Fruit fly (Drosophila melanogaster) whole organism, embryonic: ENCODE results near the gene sff.

Experiments used
- Adf1 ChIP-seq: fragments of 200-800 bp; sonication (Bioruptor generic); IDR thresholded peaks from 2 replicates; pipeline ENCODE4 v1.3.6; 2022; ENCODE audit warnings: missing biosample characterization, missing genetic modification characterization
- CG10147 ChIP-seq: fragments of 200-800 bp; sonication (Bioruptor generic); optimal IDR thresholded peaks from 2 replicates; lab custom pipeline; 2019; ENCODE audit warnings: missing biosample characterization, mild to moderate bottlenecking, missing genetic modification characterization, moderate library complexity
- CG10565 ChIP-seq: fragments of 200-800 bp; sonication (Bioruptor generic); optimal IDR thresholded peaks from 3 replicates; lab custom pipeline; 2016; ENCODE audit warnings: missing biosample characterization, mild to moderate bottlenecking, missing genetic modification characterization
- CG11247 ChIP-seq: fragments of 200-800 bp; sonication (Bioruptor generic); IDR thresholded peaks from 2 replicates; pipeline ENCODE4 v1.3.6; 2022; ENCODE audit warnings: missing biosample characterization, missing genetic modification characterization
- CG12104 ChIP-seq: fragments of 200-800 bp; sonication (Bioruptor generic); optimal IDR thresholded peaks from 3 replicates; lab custom pipeline; 2016; ENCODE audit warnings: missing biosample characterization, missing genetic modification characterization
- CG12299 ChIP-seq: fragments of 200-800 bp; sonication (Bioruptor generic); optimal IDR thresholded peaks from 2 replicates; lab custom pipeline; 2018; ENCODE audit warnings: missing biosample characterization, mild to moderate bottlenecking, missing genetic modification characterization
- CG13775 ChIP-seq: fragments of 200-800 bp; sonication (Bioruptor generic); optimal IDR thresholded peaks from 3 replicates; lab custom pipeline; 2017; ENCODE audit warnings: missing biosample characterization, mild to moderate bottlenecking, missing genetic modification characterization
- CG15011 ChIP-seq: fragments of 200-800 bp; sonication (Bioruptor generic); optimal IDR thresholded peaks from 3 replicates; lab custom pipeline; 2018; ENCODE audit warnings: missing biosample characterization, mild to moderate bottlenecking, missing genetic modification characterization
- CG1529 ChIP-seq: fragments of 200-800 bp; sonication (Bioruptor generic); optimal IDR thresholded peaks from 3 replicates; lab custom pipeline; 2018; ENCODE audit warnings: missing biosample characterization, missing genetic modification characterization
- CG15479 ChIP-seq: fragments of 200-800 bp; sonication (Bioruptor generic); optimal IDR thresholded peaks from 3 replicates; lab custom pipeline; 2019; ENCODE audit warnings: missing biosample characterization, mild to moderate bottlenecking, missing genetic modification characterization, moderate library complexity
- CG15514 ChIP-seq: fragments of 200-800 bp; sonication (Bioruptor generic); optimal IDR thresholded peaks from 3 replicates; lab custom pipeline; 2017; ENCODE audit warnings: missing biosample characterization, missing genetic modification characterization, mild to moderate bottlenecking, moderate library complexity, missing genetic modification reagents
- CG17359 ChIP-seq: fragments of 200-800 bp; sonication (Bioruptor generic); optimal IDR thresholded peaks from 3 replicates; lab custom pipeline; 2018; ENCODE audit warnings: missing biosample characterization, mild to moderate bottlenecking, missing genetic modification characterization, moderate library complexity
- CG17568 ChIP-seq: fragments of 200-800 bp; sonication (Bioruptor generic); optimal IDR thresholded peaks from 2 replicates; lab custom pipeline; 2018; ENCODE audit warnings: missing biosample characterization, mild to moderate bottlenecking, missing genetic modification characterization, moderate library complexity
- CG18619 ChIP-seq: fragments of 200-800 bp; sonication (Bioruptor generic); optimal IDR thresholded peaks from 3 replicates; lab custom pipeline; 2017; ENCODE audit warnings: missing biosample characterization, mild to moderate bottlenecking, missing genetic modification characterization
- CG4404 ChIP-seq: fragments of 200-800 bp; sonication (Bioruptor generic); IDR thresholded peaks from 2 replicates; pipeline ENCODE4 v1.3.6; 2022; ENCODE audit warnings: missing biosample characterization, missing genetic modification characterization
- CG6791 ChIP-seq: fragments of 200-800 bp; sonication (Bioruptor generic); IDR thresholded peaks from 3 replicates; pipeline ENCODE4 v1.3.6; 2022; ENCODE audit warnings: missing biosample characterization, missing genetic modification characterization; ENCODE audit not compliant: partially characterized antibody
- CG7372 ChIP-seq: fragments of 200-800 bp; sonication (Bioruptor generic); IDR thresholded peaks from 2 replicates; pipeline ENCODE4 v1.3.6; 2022; ENCODE audit warnings: missing biosample characterization, missing genetic modification characterization
- CG7745 ChIP-seq: fragments of 200-800 bp; sonication (Bioruptor generic); optimal IDR thresholded peaks from 2 replicates; lab custom pipeline; 2018; ENCODE audit warnings: missing biosample characterization, mild to moderate bottlenecking, missing genetic modification characterization, moderate library complexity
- CG8089 ChIP-seq: fragments of 200-800 bp; sonication (Bioruptor generic); optimal IDR thresholded peaks from 3 replicates; lab custom pipeline; 2016; ENCODE audit warnings: missing biosample characterization, missing genetic modification characterization
- CkIIα-i1 ChIP-seq: fragments of 200-800 bp; sonication (Bioruptor generic); IDR thresholded peaks from 2 replicates; pipeline ENCODE4 v1.3.6; 2022; ENCODE audit warnings: missing biosample characterization, missing genetic modification characterization
- CoRest ChIP-seq: fragments of 200-800 bp; sonication (Bioruptor generic); optimal IDR thresholded peaks from 3 replicates; lab custom pipeline; 2018; ENCODE audit warnings: missing biosample characterization, mild to moderate bottlenecking, missing genetic modification characterization, moderate library complexity
- D ChIP-seq, 2 experiments: fragments of 200-800 bp in 1 of 2; fragments of >200 bp in 1 of 2; sonication (Bioruptor generic) in 1 of 2; optimal IDR thresholded peaks; 2 replicates in 1 of 2; 3 replicates in 1 of 2; lab custom pipeline; 2017; ENCODE audit warnings: mild to moderate bottlenecking in 1 of 2, missing biosample characterization in 1 of 2, missing genetic modification characterization in 1 of 2, missing genetic modification reagents in 1 of 2
- Dad ChIP-seq: fragments of 200-800 bp; sonication (Bioruptor generic); optimal IDR thresholded peaks from 3 replicates; lab custom pipeline; 2016; ENCODE audit warnings: missing biosample characterization, missing genetic modification characterization
- Gug ChIP-seq: fragments of 200-800 bp; sonication (Bioruptor generic); IDR thresholded peaks from 4 replicates; pipeline ENCODE4 v1.3.6; 2022; ENCODE audit warnings: missing biosample characterization, missing genetic modification characterization
- H2.0 ChIP-seq: fragments of 200-800 bp; sonication (Bioruptor generic); IDR thresholded peaks from 2 replicates; pipeline ENCODE4 v1.3.6; 2022; ENCODE audit warnings: missing biosample characterization, missing genetic modification characterization
- HLHmδ ChIP-seq: fragments of 200-800 bp; sonication (Bioruptor generic); optimal IDR thresholded peaks from 2 replicates; lab custom pipeline; 2018; ENCODE audit warnings: missing biosample characterization, mild to moderate bottlenecking, missing genetic modification characterization, moderate library complexity
- Lim3 ChIP-seq: fragments of 200-800 bp; sonication (Bioruptor generic); IDR thresholded peaks from 2 replicates; pipeline ENCODE4 v1.3.6; 2022; ENCODE audit warnings: missing biosample characterization, missing genetic modification characterization
- Mes4 ChIP-seq: fragments of 200-800 bp; sonication (Bioruptor generic); optimal IDR thresholded peaks from 2 replicates; lab custom pipeline; 2016; ENCODE audit warnings: missing biosample characterization, missing genetic modification characterization
- Mrtf ChIP-seq: fragments of 200-800 bp; sonication (Bioruptor generic); IDR thresholded peaks from 3 replicates; pipeline ENCODE4 v1.3.6; 2022; ENCODE audit warnings: missing biosample characterization, missing genetic modification characterization
- Nf-YA ChIP-seq: fragments of 200-800 bp; sonication (Bioruptor generic); IDR thresholded peaks from 2 replicates; pipeline ENCODE4 v1.3.6; 2022; ENCODE audit warnings: missing biosample characterization, missing genetic modification characterization
- Trl ChIP-seq, 3 experiments: fragments of >200 bp in 2 of 3; fragments of 200-800 bp in 1 of 3; sonication (Bioruptor generic) in 1 of 3; optimal IDR thresholded peaks; 2 replicates in 1 of 3; 3 replicates in 2 of 3; lab custom pipeline; 2016 to 2017; ENCODE audit warnings: missing biosample characterization in 1 of 3, missing genetic modification characterization in 1 of 3
- ci ChIP-seq: fragments of 200-800 bp; sonication (Bioruptor generic); IDR thresholded peaks from 3 replicates; pipeline ENCODE4 v1.3.6; 2022; ENCODE audit warnings: missing biosample characterization, missing genetic modification characterization
- disco-r ChIP-seq: fragments of 200-800 bp; sonication (Bioruptor generic); optimal IDR thresholded peaks from 2 replicates; lab custom pipeline; 2016; ENCODE audit warnings: missing biosample characterization, missing genetic modification characterization
- esg ChIP-seq: fragments of 200-800 bp; sonication (Bioruptor generic); conservative IDR thresholded peaks from 2 replicates; pipeline ENCODE4 v1.3.6; 2022; ENCODE audit warnings: missing biosample characterization, missing genetic modification characterization
- fd96Cb ChIP-seq: fragments of 200-800 bp; sonication (Bioruptor generic); optimal IDR thresholded peaks from 2 replicates; lab custom pipeline; 2018; ENCODE audit warnings: missing biosample characterization, mild to moderate bottlenecking, missing genetic modification characterization, moderate library complexity
- gem ChIP-seq: fragments of 200-800 bp; sonication (Bioruptor generic); optimal IDR thresholded peaks from 2 replicates; lab custom pipeline; 2019; ENCODE audit warnings: missing biosample characterization, mild to moderate bottlenecking, missing genetic modification characterization, moderate library complexity
- grn ChIP-seq: fragments of 200-800 bp; sonication (Bioruptor generic); optimal IDR thresholded peaks from 3 replicates; lab custom pipeline; 2017; ENCODE audit warnings: missing biosample characterization, missing genetic modification characterization
- gsb ChIP-seq: fragments of 200-800 bp; sonication (Bioruptor generic); IDR thresholded peaks from 2 replicates; pipeline ENCODE4 v1.3.6; 2022; ENCODE audit warnings: missing biosample characterization, missing genetic modification characterization
- kni ChIP-seq: fragments of 200-800 bp; sonication (Bioruptor generic); optimal IDR thresholded peaks from 3 replicates; lab custom pipeline; 2017; ENCODE audit warnings: mild to moderate bottlenecking, missing biosample characterization, missing genetic modification reagents, missing genetic modification characterization
- nerfin-1 ChIP-seq: fragments of 200-800 bp; sonication (Bioruptor generic); optimal IDR thresholded peaks from 3 replicates; lab custom pipeline; 2019; ENCODE audit warnings: missing biosample characterization, mild to moderate bottlenecking, missing genetic modification characterization, moderate library complexity
- org-1 ChIP-seq: fragments of 200-800 bp; sonication (Bioruptor generic); optimal IDR thresholded peaks from 2 replicates; lab custom pipeline; 2017; ENCODE audit warnings: missing biosample characterization, missing genetic modification characterization
- pan ChIP-seq, 4 experiments: fragments of >200 bp in 3 of 4; fragments of 200-800 bp in 1 of 4; sonication (Bioruptor generic) in 1 of 4; optimal IDR thresholded peaks in 3 of 4; IDR thresholded peaks in 1 of 4; 2 replicates each; pipeline versions ENCODE4 v1.3.6 to Lab custom; 2017 to 2022; ENCODE audit warnings: missing biosample characterization in 2 of 4, missing genetic modification characterization in 2 of 4, mixed read lengths in 1 of 4
- schlank ChIP-seq: fragments of 200-800 bp; sonication (Bioruptor generic); optimal IDR thresholded peaks from 2 replicates; lab custom pipeline; 2018; ENCODE audit warnings: missing biosample characterization, mild to moderate bottlenecking, missing genetic modification characterization
- sima ChIP-seq: fragments of 200-800 bp; sonication (Bioruptor generic); optimal IDR thresholded peaks from 2 replicates; lab custom pipeline; 2016; ENCODE audit warnings: missing biosample characterization, missing genetic modification characterization
- sisA ChIP-seq: fragments of 200-800 bp; sonication (Bioruptor generic); IDR thresholded peaks from 2 replicates; pipeline ENCODE4 v1.3.6; 2022; ENCODE audit warnings: missing biosample characterization, missing genetic modification characterization
- slou ChIP-seq: fragments of 200-800 bp; sonication (Bioruptor generic); optimal IDR thresholded peaks from 3 replicates; lab custom pipeline; 2016; ENCODE audit warnings: missing biosample characterization, missing genetic modification characterization
- tna ChIP-seq: fragments of 200-800 bp; sonication (Bioruptor generic); IDR thresholded peaks from 2 replicates; pipeline ENCODE4 v1.3.6; 2022; ENCODE audit warnings: missing biosample characterization, missing genetic modification characterization; ENCODE audit not compliant: partially characterized antibody
- z ChIP-seq: fragments of 200-800 bp; sonication (Bioruptor generic); IDR thresholded peaks from 3 replicates; pipeline ENCODE4 v1.3.6; 2022; ENCODE audit warnings: missing biosample characterization, missing genetic modification characterization
- zf30C ChIP-seq: fragments of 200-800 bp; sonication (Bioruptor generic); optimal IDR thresholded peaks from 3 replicates; lab custom pipeline; 2018; ENCODE audit warnings: missing biosample characterization, mild to moderate bottlenecking, missing genetic modification characterization

sff gene

DNA sequence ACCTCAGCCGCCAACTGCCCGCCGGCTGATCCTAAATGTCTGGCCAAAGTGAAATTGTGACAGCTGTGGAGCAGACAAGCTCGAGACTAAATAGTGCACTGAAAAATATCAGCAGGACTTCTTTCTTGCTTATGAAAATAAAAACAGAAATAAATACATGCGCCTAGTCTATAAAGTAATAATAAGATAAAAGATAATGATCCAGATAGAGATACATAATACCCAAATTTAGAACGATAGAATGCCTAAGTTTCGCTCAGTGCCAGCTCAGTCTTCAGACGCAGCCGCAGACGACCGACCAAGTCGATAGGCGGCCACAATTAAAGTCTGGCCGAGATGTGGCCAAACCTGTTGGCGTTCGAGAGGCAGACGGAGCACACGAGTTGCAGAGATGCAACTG, 16.2 kb upstream of the sff start (continued):
- TF ChIP-seq CG10565 (GFP tag; lab: Kevin White, UChicago) (no peak), esg (GFP tag; lab: Robert Waterston, UW) (peak; percentile 78), CG7745 (no peak), Trl (optimal IDR thresholded peaks at IDR 0.05; lab: Kevin White, UChicago) (no peak), Trl (GFP tag; optimal IDR thresholded peaks at IDR 0.05; lab: Kevin White, UChicago) (no peak), pan (optimal IDR thresholded peaks at IDR 0.05; lab: Kevin White, UChicago) (no peak), pan (GFP tag; optimal IDR thresholded peaks at IDR 0.05 in 1 of 2, IDR thresholded peaks at IDR 0.05 in 1 of 2) (peak in 1 of 2 experiments; percentile 79), CG1529 (GFP tag; lab: Kevin White, UChicago) (peak; percentile 65), zf30C (GFP tag; lab: Kevin White, UChicago) (no peak), z (GFP tag; lab: Robert Waterston, UW) (no peak), ci (GFP tag; lab: Robert Waterston, UW) (peak; percentile 93), HLHmδ (GFP tag; lab: Kevin White, UChicago) (no peak), CG15011 (no peak), CG10147 (GFP tag; lab: Kevin White, UChicago) (no peak), Nf-YA (GFP tag; lab: Robert Waterston, UW) (no peak), CG4404 (GFP tag; lab: Robert Waterston, UW) (no peak), slou (GFP tag; lab: Kevin White, UChicago) (no peak), nerfin-1 (tag; lab: Kevin White, UChicago) (no peak), CG12104 (GFP tag; lab: Kevin White, UChicago) (peak; percentile 31), Dad (GFP tag; lab: Kevin White, UChicago) (no peak), CG18619 (GFP tag; lab: Kevin White, UChicago) (no peak), CG13775 (GFP tag; lab: Kevin White, UChicago) (no peak), CG6791 (GFP tag; lab: Robert Waterston, UW) (no peak), Mes4 (GFP tag; lab: Kevin White, UChicago) (peak; percentile 35), CG11247 (GFP tag; lab: Robert Waterston, UW) (no peak), CG7372 (GFP tag; lab: Robert Waterston, UW) (0 out of 2 replicates have a peak, but pooled peaks have one; percentile 37), CoRest (tag; lab: Kevin White, UChicago) (peak; percentile 57), gem (tag; lab: Kevin White, UChicago) (peak; percentile 74), sima (GFP tag; lab: Kevin White, UChicago) (no peak), CkIIα-i1 (GFP tag; lab: Robert Waterston, UW) (peak; percentile 47; the same call in 1 of the 2 replicates), D (optimal IDR thresholded peaks at IDR 0.05; lab: Kevin White, UChicago) (no peak), D (GFP tag; optimal IDR thresholded peaks at IDR 0.05; lab: Kevin White, UChicago) (peak; percentile 65), org-1 (GFP tag; lab: Kevin White, UChicago) (peak; percentile 37), CG15479 (GFP tag; lab: Kevin White, UChicago) (no peak), tna (GFP tag; lab: Robert Waterston, UW) (no peak), grn (GFP tag; lab: Kevin White, UChicago) (no peak), CG12299 (tag; lab: Kevin White, UChicago) (no peak), Mrtf (GFP tag; lab: Robert Waterston, UW) (peak; percentile 50; the same call in 1 of the 3 replicates), Gug (GFP tag; lab: Robert Waterston, UW) (no peak), disco-r (GFP tag; lab: Kevin White, UChicago) (no peak), H2.0 (GFP tag; lab: Robert Waterston, UW) (0 out of 2 replicates have a peak, but pooled peaks have one; percentile 36), Adf1 (GFP tag; lab: Robert Waterston, UW) (no peak), CG8089 (no peak), Lim3 (GFP tag; lab: Robert Waterston, UW) (no peak), CG17359 (tag; lab: Kevin White, UChicago) (peak; percentile 90), fd96Cb (tag; lab: Kevin White, UChicago) (peak; percentile 73), sisA (GFP tag; lab: Robert Waterston, UW) (peak; percentile 82; the same call in 1 of the 2 replicates), CG15514 (no peak), CG17568 (GFP tag; lab: Kevin White, UChicago) (peak; percentile 14), kni (GFP tag; lab: Kevin White, UChicago) (no peak), gsb (GFP tag; lab: Robert Waterston, UW) (0 out of 2 replicates have a peak, but pooled peaks have one; percentile 35), schlank (no peak)
